Worm (Caenorhabditis elegans): ENCODE data around the gene C31B8.9.

DNA sequence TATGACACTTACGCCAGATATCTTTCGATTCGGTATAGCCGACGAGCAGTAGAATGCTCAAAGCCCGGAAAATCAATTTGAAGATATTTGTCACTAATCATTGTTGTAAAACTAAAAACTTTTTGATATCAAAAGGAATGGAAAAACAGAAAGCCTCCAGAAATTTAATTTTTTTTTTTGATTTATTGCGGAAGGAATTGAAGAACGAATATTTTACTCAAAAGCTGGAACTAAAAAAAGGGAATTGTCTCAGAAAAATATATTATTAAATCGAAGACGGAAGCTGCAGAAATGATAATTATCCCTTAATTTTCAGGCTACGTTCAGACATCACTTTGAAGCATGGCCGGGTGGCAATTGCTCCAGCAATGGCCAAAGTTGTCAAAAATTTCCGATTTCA is 31.1 kb upstream of the C31B8.9 start, which contains the start of gene srw-137:
- no peak for TF ChIP-seq dmd-4 (tag; optimal IDR thresholded peaks at IDR 0.05; ENCODE audit: borderline replicate concordance)
- no peak for TF ChIP-seq nfya-1 (tag; optimal IDR thresholded peaks at IDR 0.05)
- no peak for TF ChIP-seq ets-4 (tag; optimal IDR thresholded peaks at IDR 0.05)
- no peak for TF ChIP-seq hlh-6 (tag; optimal IDR thresholded peaks at IDR 0.05)
